Fruit fly (Drosophila melanogaster) whole organism, embryonic: ENCODE data around the gene CG9933.

Experiments
- Atf3 ChIP-seq: fragments of 200-800 bp; sonication (Bioruptor generic); optimal IDR thresholded peaks from 3 replicates; lab custom pipeline; 2016; ENCODE audit warnings: missing biosample characterization, missing genetic modification characterization
- CG10959 ChIP-seq: fragments of 200-800 bp; sonication (Bioruptor generic); IDR thresholded peaks from 2 replicates; pipeline ENCODE4 v1.3.6; 2022; ENCODE audit warnings: missing biosample characterization, missing genetic modification characterization
- CG11093 ChIP-seq: fragments of 200-800 bp; sonication (Bioruptor generic); IDR thresholded peaks from 3 replicates; pipeline ENCODE4 v1.3.6; 2022; ENCODE audit warnings: missing biosample characterization, missing genetic modification characterization
- CG11504 ChIP-seq: fragments of 200-800 bp; sonication (Bioruptor generic); optimal IDR thresholded peaks from 3 replicates; lab custom pipeline; 2019; ENCODE audit warnings: missing biosample characterization, mild to moderate bottlenecking, missing genetic modification characterization, moderate library complexity
- CG13296 ChIP-seq: fragments of 200-800 bp; sonication (Bioruptor generic); optimal IDR thresholded peaks from 3 replicates; lab custom pipeline; 2018; ENCODE audit warnings: missing biosample characterization, mild to moderate bottlenecking, missing genetic modification characterization
- CG14441 ChIP-seq: fragments of 200-800 bp; sonication (Bioruptor generic); IDR thresholded peaks from 2 replicates; pipeline ENCODE4 v1.3.6; 2022; ENCODE audit warnings: missing biosample characterization, missing genetic modification characterization
- CG14710 ChIP-seq: fragments of 200-800 bp; sonication (Bioruptor generic); optimal IDR thresholded peaks from 3 replicates; lab custom pipeline; 2019; ENCODE audit warnings: missing biosample characterization, mild to moderate bottlenecking, missing genetic modification characterization, moderate library complexity
- CG16863 ChIP-seq: fragments of 200-800 bp; sonication (Bioruptor generic); optimal IDR thresholded peaks from 3 replicates; lab custom pipeline; 2016; ENCODE audit warnings: missing biosample characterization, missing genetic modification characterization
- CG2678 ChIP-seq: fragments of 200-800 bp; sonication (Bioruptor generic); optimal IDR thresholded peaks from 3 replicates; lab custom pipeline; 2019; ENCODE audit warnings: missing biosample characterization, mild to moderate bottlenecking, missing genetic modification characterization, moderate library complexity
- CG2712 ChIP-seq: fragments of 200-800 bp; optimal IDR thresholded peaks from 3 replicates; lab custom pipeline; 2019; ENCODE audit warnings: missing biosample characterization, mild to moderate bottlenecking, missing genetic modification characterization, moderate library complexity
- CG30403 ChIP-seq: fragments of 200-800 bp; sonication (Bioruptor generic); optimal IDR thresholded peaks from 3 replicates; lab custom pipeline; 2016; ENCODE audit warnings: missing biosample characterization, missing genetic modification characterization
- CG32532 ChIP-seq: fragments of 200-800 bp; sonication (Bioruptor generic); IDR thresholded peaks from 2 replicates; pipeline ENCODE4 v1.3.6; 2022; ENCODE audit warnings: missing biosample characterization, missing genetic modification characterization
- CG3281 ChIP-seq: fragments of 200-800 bp; sonication (Bioruptor generic); optimal IDR thresholded peaks from 3 replicates; lab custom pipeline; 2017; ENCODE audit warnings: missing biosample characterization, mild to moderate bottlenecking, missing genetic modification characterization
- CG5180 ChIP-seq: fragments of 200-800 bp; sonication (Bioruptor generic); optimal IDR thresholded peaks from 3 replicates; lab custom pipeline; 2017; ENCODE audit warnings: missing biosample characterization, missing genetic modification characterization, mild to moderate bottlenecking, moderate library complexity, missing genetic modification reagents
- CG5245 ChIP-seq: fragments of 200-800 bp; sonication (Bioruptor generic); optimal IDR thresholded peaks from 3 replicates; lab custom pipeline; 2016; ENCODE audit warnings: missing biosample characterization, missing genetic modification characterization
- CG6683 ChIP-seq: fragments of 200-800 bp; sonication (Bioruptor generic); optimal IDR thresholded peaks from 2 replicates; lab custom pipeline; 2017; ENCODE audit warnings: missing biosample characterization, mild to moderate bottlenecking, missing genetic modification characterization, missing genetic modification reagents
- CG7839 ChIP-seq: fragments of 200-800 bp; sonication (Bioruptor generic); optimal IDR thresholded peaks from 3 replicates; lab custom pipeline; 2018; ENCODE audit warnings: missing biosample characterization, mild to moderate bottlenecking, missing genetic modification characterization, moderate library complexity
- CG9215 ChIP-seq: fragments of 200-800 bp; sonication (Bioruptor generic); IDR thresholded peaks from 2 replicates; pipeline ENCODE4 v1.3.6; 2022; ENCODE audit warnings: missing biosample characterization, missing genetic modification characterization
- CG9797 ChIP-seq: fragments of 200-800 bp; sonication (Bioruptor generic); optimal IDR thresholded peaks from 3 replicates; lab custom pipeline; 2018; ENCODE audit warnings: missing biosample characterization, mild to moderate bottlenecking, missing genetic modification characterization
- Eip74EF ChIP-seq, 2 experiments: fragments of 200-800 bp in 1 of 2; fragments of >200 bp in 1 of 2; sonication (Bioruptor generic) in 1 of 2; optimal IDR thresholded peaks; 2 replicates each; lab custom pipeline; 2017 to 2019; ENCODE audit warnings: missing biosample characterization in 2 of 2, missing genetic modification characterization in 2 of 2, mild to moderate bottlenecking in 1 of 2, moderate library complexity in 1 of 2
- Ets97D ChIP-seq: fragments of 200-800 bp; sonication (Bioruptor generic); optimal IDR thresholded peaks from 3 replicates; lab custom pipeline; 2016; ENCODE audit warnings: missing biosample characterization, missing genetic modification characterization
- Fer1 ChIP-seq: fragments of 200-800 bp; sonication (Bioruptor generic); optimal IDR thresholded peaks from 2 replicates; lab custom pipeline; 2017; ENCODE audit warnings: missing biosample characterization, mild to moderate bottlenecking, missing genetic modification characterization
- GATAe ChIP-seq: fragments of 200-800 bp; sonication (Bioruptor generic); conservative IDR thresholded peaks from 2 replicates; pipeline ENCODE4 v1.3.6; 2022; ENCODE audit warnings: missing biosample characterization, missing genetic modification characterization
- H15 ChIP-seq: fragments of 200-800 bp; sonication (Bioruptor generic); IDR thresholded peaks from 3 replicates; pipeline ENCODE4 v1.3.6; 2022; ENCODE audit warnings: missing biosample characterization, missing genetic modification characterization
- Hand ChIP-seq: fragments of 200-800 bp; sonication (Bioruptor generic); optimal IDR thresholded peaks from 2 replicates; lab custom pipeline; 2017; ENCODE audit warnings: mild to moderate bottlenecking, missing biosample characterization, missing genetic modification reagents, missing genetic modification characterization
- Hr51 ChIP-seq, 2 experiments: fragments of 200-800 bp; sonication (Bioruptor generic); optimal IDR thresholded peaks; 2 replicates in 1 of 2; 3 replicates in 1 of 2; lab custom pipeline; 2016 to 2018; ENCODE audit warnings: missing biosample characterization in 2 of 2, missing genetic modification characterization in 2 of 2, mild to moderate bottlenecking in 1 of 2, moderate library complexity in 1 of 2
- Hsf ChIP-seq: fragments of 200-800 bp; sonication (Bioruptor generic); optimal IDR thresholded peaks from 3 replicates; lab custom pipeline; 2016; ENCODE audit warnings: missing biosample characterization, missing genetic modification characterization
- Meics ChIP-seq: fragments of 200-800 bp; sonication (Bioruptor generic); optimal IDR thresholded peaks from 2 replicates; lab custom pipeline; 2017; ENCODE audit warnings: missing biosample characterization, mild to moderate bottlenecking, missing genetic modification characterization
- Sox102F ChIP-seq: fragments of 200-800 bp; sonication (Bioruptor generic); optimal IDR thresholded peaks from 2 replicates; lab custom pipeline; 2018; ENCODE audit warnings: missing biosample characterization, mild to moderate bottlenecking, missing genetic modification characterization, moderate library complexity
- Xbp1 ChIP-seq: fragments of 200-800 bp; sonication (Bioruptor generic); optimal IDR thresholded peaks from 3 replicates; lab custom pipeline; 2016; ENCODE audit warnings: missing biosample characterization, mild to moderate bottlenecking, missing genetic modification characterization
- Xrp1 ChIP-seq: fragments of 200-800 bp; sonication (Bioruptor generic); IDR thresholded peaks from 2 replicates; pipeline ENCODE4 v1.3.6; 2022; ENCODE audit warnings: missing biosample characterization, missing genetic modification characterization
- cwo ChIP-seq: fragments of 200-800 bp; sonication (Bioruptor generic); optimal IDR thresholded peaks from 3 replicates; lab custom pipeline; 2017; ENCODE audit warnings: missing biosample characterization, missing genetic modification characterization, mild to moderate bottlenecking, moderate library complexity, missing genetic modification reagents
- dmrt99B ChIP-seq: fragments of 200-800 bp; sonication (Bioruptor generic); optimal IDR thresholded peaks from 2 replicates; lab custom pipeline; 2018; ENCODE audit warnings: missing biosample characterization, mild to moderate bottlenecking, missing genetic modification characterization, moderate library complexity
- exex ChIP-seq: fragments of 200-800 bp; sonication (Bioruptor generic); optimal IDR thresholded peaks from 4 replicates; lab custom pipeline; 2018; ENCODE audit warnings: missing biosample characterization, mild to moderate bottlenecking, missing genetic modification characterization, moderate library complexity
- gce ChIP-seq: fragments of 200-800 bp; sonication (Bioruptor generic); IDR thresholded peaks from 3 replicates; pipeline ENCODE4 v1.3.6; 2022; ENCODE audit warnings: missing biosample characterization, missing genetic modification characterization
- gem ChIP-seq: fragments of 200-800 bp; sonication (Bioruptor generic); optimal IDR thresholded peaks from 2 replicates; lab custom pipeline; 2019; ENCODE audit warnings: missing biosample characterization, mild to moderate bottlenecking, missing genetic modification characterization, moderate library complexity
- gsb ChIP-seq: fragments of 200-800 bp; sonication (Bioruptor generic); IDR thresholded peaks from 2 replicates; pipeline ENCODE4 v1.3.6; 2022; ENCODE audit warnings: missing biosample characterization, missing genetic modification characterization
- hb ChIP-seq: fragments of 200-800 bp; sonication (Bioruptor generic); IDR thresholded peaks from 3 replicates; pipeline ENCODE4 v1.3.6; 2022; ENCODE audit warnings: missing biosample characterization, missing genetic modification characterization; ENCODE audit not compliant: partially characterized antibody
- hbn ChIP-seq: fragments of 200-800 bp; sonication (Bioruptor generic); IDR thresholded peaks from 2 replicates; pipeline ENCODE4 v1.3.6; 2022; ENCODE audit warnings: missing biosample characterization, missing genetic modification characterization; ENCODE audit not compliant: partially characterized antibody
- ind ChIP-seq: fragments of 200-800 bp; sonication (Bioruptor generic); optimal IDR thresholded peaks from 3 replicates; lab custom pipeline; 2016; ENCODE audit warnings: missing biosample characterization, missing genetic modification characterization
- jing ChIP-seq: fragments of 200-800 bp; sonication (Bioruptor generic); optimal IDR thresholded peaks from 2 replicates; lab custom pipeline; 2018; ENCODE audit warnings: missing biosample characterization, mild to moderate bottlenecking, missing genetic modification characterization
- kay ChIP-seq: fragments of 200-800 bp; sonication (Bioruptor generic); optimal IDR thresholded peaks from 2 replicates; lab custom pipeline; 2016; ENCODE audit warnings: missing biosample characterization, missing genetic modification characterization
- lmd ChIP-seq: fragments of 200-800 bp; sonication (Bioruptor generic); IDR thresholded peaks from 2 replicates; pipeline ENCODE4 v1.3.6; 2022; ENCODE audit warnings: missing biosample characterization, missing genetic modification characterization
- phol ChIP-seq: fragments of 200-800 bp; sonication (Bioruptor generic); optimal IDR thresholded peaks from 3 replicates; lab custom pipeline; 2018; ENCODE audit warnings: missing biosample characterization, mild to moderate bottlenecking, missing genetic modification characterization, moderate library complexity
- row ChIP-seq: fragments of 200-800 bp; sonication (Bioruptor generic); IDR thresholded peaks from 3 replicates; pipeline ENCODE4 v1.3.6; 2022; ENCODE audit warnings: missing biosample characterization, missing genetic modification characterization
- slbo ChIP-seq: fragments of 200-800 bp; sonication (Bioruptor generic); IDR thresholded peaks from 2 replicates; pipeline ENCODE4 v1.3.6; 2022; ENCODE audit warnings: missing biosample characterization, missing genetic modification characterization
- so ChIP-seq: fragments of 200-800 bp; sonication (Bioruptor generic); IDR thresholded peaks from 3 replicates; pipeline ENCODE4 v1.3.6; 2022; ENCODE audit warnings: missing biosample characterization, missing genetic modification characterization
- tap ChIP-seq: fragments of 200-800 bp; optimal IDR thresholded peaks from 3 replicates; lab custom pipeline; 2019; ENCODE audit warnings: missing biosample characterization, mild to moderate bottlenecking, missing genetic modification characterization, moderate library complexity
- tgo ChIP-seq: fragments of 200-800 bp; sonication (Bioruptor generic); IDR thresholded peaks from 3 replicates; pipeline ENCODE4 v1.3.6; 2022; ENCODE audit warnings: missing biosample characterization, missing genetic modification characterization
- zen ChIP-seq: fragments of 200-800 bp; sonication (Bioruptor generic); optimal IDR thresholded peaks from 3 replicates; lab custom pipeline; 2018; ENCODE audit warnings: missing biosample characterization, mild to moderate bottlenecking, missing genetic modification characterization, moderate library complexity

CG9933 gene

dm6 chr2L:12985043-12985442 is 36.1 kb downstream of the CG9933 start (continued):
- no peak for TF ChIP-seq Hsf (GFP tag; lab: Kevin White, UChicago)
- TF ChIP-seq CG30403 (GFP tag; lab: Kevin White, UChicago) = no peak
- TF ChIP-seq Atf3 (GFP tag; lab: Kevin White, UChicago) = no peak
- TF ChIP-seq jing (GFP tag; lab: Kevin White, UChicago) = no peak
- no peak for TF ChIP-seq gsb (GFP tag; lab: Robert Waterston, UW)
- TF ChIP-seq ind (GFP tag; lab: Kevin White, UChicago) = no peak
- TF ChIP-seq so (GFP tag; lab: Robert Waterston, UW) = no peak
- no peak for TF ChIP-seq hbn (GFP tag; lab: Robert Waterston, UW)
- TF ChIP-seq CG7839 (tag; lab: Kevin White, UChicago) = peak; percentile 20
- TF ChIP-seq CG9797 (GFP tag; lab: Kevin White, UChicago) = no peak
- TF ChIP-seq CG6683 = no peak
- TF ChIP-seq CG5245 = no peak
- peak; percentile 28 for TF ChIP-seq CG11504
- TF ChIP-seq kay = no peak
- no peak for TF ChIP-seq CG10959 (GFP tag; lab: Robert Waterston, UW)
- TF ChIP-seq CG3281 (GFP tag; lab: Kevin White, UChicago) = no peak
- TF ChIP-seq row (GFP tag; lab: Robert Waterston, UW) = peak; percentile 28; the same call in 1 of the 3 replicates
- TF ChIP-seq Hand = no peak
- TF ChIP-seq Meics (GFP tag; lab: Kevin White, UChicago) = peak; percentile 15
- TF ChIP-seq exex = no peak
- TF ChIP-seq Ets97D (GFP tag; lab: Kevin White, UChicago) = no peak
- no peak for TF ChIP-seq lmd (GFP tag; lab: Robert Waterston, UW)
- no peak for TF ChIP-seq CG9215 (GFP tag; lab: Robert Waterston, UW)
- peak; percentile 33 for TF ChIP-seq gem
- no peak for TF ChIP-seq gce

DNA sequence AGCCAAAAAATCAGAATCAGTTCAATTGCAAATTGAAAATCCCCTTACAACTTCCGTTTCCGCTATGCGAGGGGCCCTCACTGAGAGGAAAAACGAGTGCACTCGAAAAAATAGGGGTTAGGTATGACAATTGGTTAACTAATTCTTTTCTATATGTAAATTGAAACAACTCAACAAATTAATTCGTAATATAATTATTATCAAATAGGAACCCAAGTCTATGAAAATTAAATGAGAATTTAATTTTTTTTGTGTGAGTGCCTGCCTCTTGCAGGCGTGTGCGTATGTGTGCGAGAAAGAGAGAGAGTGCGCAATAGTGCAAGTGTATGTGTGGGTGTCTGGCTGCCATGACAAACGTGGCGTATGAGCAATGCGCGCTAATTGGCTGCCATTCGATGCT is 39.0 kb downstream of the CG9933 start:
- TF ChIP-seq hb = 0 out of 3 replicates have a peak, but pooled peaks have one; percentile 20
- no peak for TF ChIP-seq GATAe (GFP tag; lab: Robert Waterston, UW)
- TF ChIP-seq CG32532 = 0 out of 2 replicates have a peak, but pooled peaks have one; percentile 46
- TF ChIP-seq Hr51 (GFP tag; optimal IDR thresholded peaks at IDR 0.05; lab: Kevin White, UChicago) = peak in 1 of 2 experiments; percentile 21
- TF ChIP-seq Eip74EF (GFP tag; optimal IDR thresholded peaks at IDR 0.05; lab: Kevin White, UChicago) = no peak
- TF ChIP-seq zen = peak; percentile 21
- peak; percentile 7 for TF ChIP-seq Fer1 (GFP tag; lab: Kevin White, UChicago)
- no peak for TF ChIP-seq CG16863
- no peak for TF ChIP-seq Xbp1 (GFP tag; lab: Kevin White, UChicago)
- TF ChIP-seq gem = peak; percentile 53
- peak; percentile 25 for TF ChIP-seq CG2712 (tag; lab: Kevin White, UChicago)
- TF ChIP-seq tgo = peak; percentile 18; the same call in 1 of the 3 replicates
- TF ChIP-seq cwo = no peak
- TF ChIP-seq CG5180 (GFP tag; lab: Kevin White, UChicago) = no peak
- TF ChIP-seq Sox102F (GFP tag; lab: Kevin White, UChicago) = peak; percentile 54
- no peak for TF ChIP-seq tap
- TF ChIP-seq Xrp1 (GFP tag; lab: Robert Waterston, UW) = peak; percentile 42; the same call in 1 of the 2 replicates
- TF ChIP-seq CG13296 (GFP tag; lab: Kevin White, UChicago) = no peak
- TF ChIP-seq CG14441 (GFP tag; lab: Robert Waterston, UW) = 0 out of 2 replicates have a peak, but pooled peaks have one; percentile 26
- 0 out of 3 replicates have a peak, but pooled peaks have one; percentile 17 for TF ChIP-seq H15 (GFP tag; lab: Robert Waterston, UW)
- TF ChIP-seq dmrt99B (tag; lab: Kevin White, UChicago) = peak; percentile 52
- TF ChIP-seq CG11093 (GFP tag; lab: Robert Waterston, UW) = peak; percentile 33; the same call in 1 of the 3 replicates
- peak; percentile 28 for TF ChIP-seq phol
- peak; percentile 25 for TF ChIP-seq CG2678
- peak; percentile 6 for TF ChIP-seq CG14710 (tag; lab: Kevin White, UChicago)
- 0 out of 2 replicates have a peak, but pooled peaks have one; percentile 17 for TF ChIP-seq slbo (GFP tag; lab: Robert Waterston, UW)
